Fruit fly (Drosophila melanogaster) whole organism, wandering third instar larva: ENCODE measurements around the gene cu.
A peak's percentile ranks its signal among the peaks of the same experiment; 100 is the strongest.

Experiments used
- Abd-B ChIP-seq: fragments of >200 bp; optimal IDR thresholded peaks from 2 replicates; lab custom pipeline; 2017; ENCODE audit warnings: missing biosample characterization, missing genetic modification characterization
- CG32264 ChIP-seq: fragments of 200-800 bp; sonication (Bioruptor generic); optimal IDR thresholded peaks from 2 replicates; lab custom pipeline; 2016; ENCODE audit warnings: missing biosample characterization, missing genetic modification characterization
- CG9705 ChIP-seq: fragments of 200-800 bp; sonication (Bioruptor generic); optimal IDR thresholded peaks from 2 replicates; lab custom pipeline; 2018; ENCODE audit warnings: missing biosample characterization, mild to moderate bottlenecking, missing genetic modification characterization
- CrebA ChIP-seq: fragments of 200-800 bp; sonication (Bioruptor generic); optimal IDR thresholded peaks from 2 replicates; lab custom pipeline; 2016; ENCODE audit warnings: missing biosample characterization, mild to moderate bottlenecking, missing genetic modification characterization, borderline replicate concordance
- Dfd ChIP-seq: fragments of >200 bp; optimal IDR thresholded peaks from 2 replicates; lab custom pipeline; 2017; ENCODE audit warnings: missing biosample characterization, missing genetic modification characterization
- Dif ChIP-seq: fragments of 200-275, 200-300 bp; sonication (Bioruptor generic); optimal IDR thresholded peaks from 2 replicates; lab custom pipeline; 2018; ENCODE audit warnings: missing biosample characterization, missing genetic modification characterization; ENCODE audit not compliant: partially characterized antibody
- GATAd ChIP-seq: sonication (Bioruptor generic); optimal IDR thresholded peaks from 2 replicates; lab custom pipeline; 2016; ENCODE audit warnings: missing biosample characterization, missing genetic modification characterization
- HLH106 ChIP-seq: fragments of 200-800 bp; optimal IDR thresholded peaks from 3 replicates; lab custom pipeline; 2019; ENCODE audit warnings: missing biosample characterization, mild to moderate bottlenecking, missing genetic modification characterization, moderate library complexity
- Hnf4 ChIP-seq: fragments of 200-800 bp; sonication (Bioruptor generic); optimal IDR thresholded peaks from 2 replicates; lab custom pipeline; 2016; ENCODE audit warnings: missing biosample characterization, mild to moderate bottlenecking, missing genetic modification characterization
- Hr78 ChIP-seq: fragments of >200 bp; optimal IDR thresholded peaks from 2 replicates; lab custom pipeline; 2017; ENCODE audit warnings: missing biosample characterization, missing genetic modification characterization
- Hr83 ChIP-seq: fragments of 200-300 bp; sonication (Bioruptor generic); optimal IDR thresholded peaks from 2 replicates; lab custom pipeline; 2016; ENCODE audit warnings: missing biosample characterization, mild to moderate bottlenecking, missing genetic modification characterization, moderate library complexity; ENCODE audit not compliant: poor library complexity, severe bottlenecking
- Jra ChIP-seq: sonication (Bioruptor generic); optimal IDR thresholded peaks from 2 replicates; lab custom pipeline; 2016; ENCODE audit warnings: missing biosample characterization, missing genetic modification characterization
- Mio ChIP-seq: sonication (Bioruptor generic); optimal IDR thresholded peaks from 2 replicates; lab custom pipeline; 2016; ENCODE audit warnings: missing biosample characterization, missing genetic modification characterization
- Myc ChIP-seq: fragments of >200 bp; optimal IDR thresholded peaks from 2 replicates; lab custom pipeline; 2017
- N ChIP-seq: fragments of >200 bp; optimal IDR thresholded peaks from 2 replicates; lab custom pipeline; 2018; ENCODE audit warnings: missing biosample characterization, missing external identifiers, missing genetic modification characterization
- OdsH ChIP-seq: fragments of 200-800 bp; sonication (Bioruptor generic); optimal IDR thresholded peaks from 2 replicates; lab custom pipeline; 2016; ENCODE audit warnings: missing biosample characterization, mild to moderate bottlenecking, missing genetic modification characterization
- Rel ChIP-seq, 2 experiments: fragments of 200-800 bp; sonication (Bioruptor generic) in 1 of 2; optimal IDR thresholded peaks; 2 replicates in 1 of 2; 3 replicates in 1 of 2; lab custom pipeline; 2016 to 2019; ENCODE audit warnings: mild to moderate bottlenecking in 2 of 2, missing biosample characterization in 2 of 2, missing genetic modification characterization in 2 of 2, moderate library complexity in 1 of 2
- Sp1 ChIP-seq: fragments of 200-800 bp; sonication (Bioruptor generic); optimal IDR thresholded peaks from 3 replicates; lab custom pipeline; 2019; ENCODE audit warnings: missing biosample characterization, mild to moderate bottlenecking, missing genetic modification characterization, moderate library complexity
- Vsx2 ChIP-seq: fragments of 200-300, 225-300 bp; sonication (Bioruptor generic); optimal IDR thresholded peaks from 2 replicates; lab custom pipeline; 2018; ENCODE audit warnings: missing biosample characterization, missing genetic modification characterization; ENCODE audit not compliant: partially characterized antibody
- br ChIP-seq: fragments of 200-800 bp; sonication (Bioruptor generic); optimal IDR thresholded peaks from 2 replicates; lab custom pipeline; 2016; ENCODE audit warnings: missing biosample characterization, missing genetic modification characterization
- brk ChIP-seq: fragments of 200-800 bp; sonication (Bioruptor generic); optimal IDR thresholded peaks from 2 replicates; lab custom pipeline; 2016; ENCODE audit warnings: missing biosample characterization, mild to moderate bottlenecking, missing genetic modification characterization
- dl ChIP-seq, 2 experiments: fragments of 175-275, 200-275 bp in 1 of 2; fragments of 200-275 bp in 1 of 2; sonication (Bioruptor generic); optimal IDR thresholded peaks; lab custom pipeline; 2018; ENCODE audit warnings: mild to moderate bottlenecking in 2 of 2, missing biosample characterization in 2 of 2, missing genetic modification characterization in 2 of 2, moderate library complexity in 2 of 2; ENCODE audit not compliant: partially characterized antibody in 2 of 2, insufficient read depth in 1 of 2
- dmrt93B ChIP-seq: fragments of 200-800 bp; sonication (Bioruptor generic); optimal IDR thresholded peaks from 2 replicates; lab custom pipeline; 2018; ENCODE audit warnings: missing biosample characterization, mild to moderate bottlenecking, missing genetic modification characterization
- dsf ChIP-seq: sonication (Bioruptor generic); optimal IDR thresholded peaks from 2 replicates; lab custom pipeline; 2016; ENCODE audit warnings: missing biosample characterization, missing genetic modification characterization, borderline replicate concordance
- ey ChIP-seq: fragments of 200-800 bp; sonication (Bioruptor generic); optimal IDR thresholded peaks from 2 replicates; lab custom pipeline; 2016; ENCODE audit warnings: missing biosample characterization, missing genetic modification characterization
- foxo ChIP-seq, 2 experiments: fragments of 200-800 bp; sonication (Bioruptor generic); optimal IDR thresholded peaks; 2 replicates in 1 of 2; 3 replicates in 1 of 2; lab custom pipeline; 2016 to 2017; ENCODE audit warnings: missing biosample characterization in 2 of 2, missing genetic modification characterization in 2 of 2
- fru ChIP-seq: fragments of 200-800 bp; sonication (Bioruptor generic); optimal IDR thresholded peaks from 3 replicates; lab custom pipeline; 2016; ENCODE audit warnings: missing biosample characterization, mild to moderate bottlenecking, missing genetic modification characterization
- h ChIP-seq: fragments of 200-800 bp; sonication (Bioruptor generic); optimal IDR thresholded peaks from 3 replicates; lab custom pipeline; 2016; ENCODE audit warnings: missing biosample characterization, mild to moderate bottlenecking, missing genetic modification characterization
- jim ChIP-seq: fragments of 175-275, 200-325 bp; sonication (Bioruptor generic); optimal IDR thresholded peaks from 2 replicates; lab custom pipeline; 2016; ENCODE audit warnings: missing biosample characterization, mild to moderate bottlenecking, missing genetic modification characterization
- lola ChIP-seq: fragments of >200 bp; optimal IDR thresholded peaks from 2 replicates; lab custom pipeline; 2017; ENCODE audit warnings: missing biosample characterization, missing genetic modification characterization
- pan ChIP-seq: fragments of >200 bp; optimal IDR thresholded peaks from 2 replicates; lab custom pipeline; 2017
- psq ChIP-seq: fragments of 200-800 bp; sonication (Bioruptor generic); optimal IDR thresholded peaks from 3 replicates; lab custom pipeline; 2017; ENCODE audit warnings: missing biosample characterization, mild to moderate bottlenecking, missing genetic modification characterization, moderate library complexity
- rgr ChIP-seq: fragments of 200-800 bp; sonication (Bioruptor generic); optimal IDR thresholded peaks from 3 replicates; lab custom pipeline; 2016; ENCODE audit warnings: missing biosample characterization, mild to moderate bottlenecking, missing genetic modification characterization
- sage ChIP-seq: fragments of 200-800 bp; sonication (Bioruptor generic); optimal IDR thresholded peaks from 2 replicates; lab custom pipeline; 2016; ENCODE audit warnings: missing biosample characterization, mild to moderate bottlenecking, missing genetic modification characterization
- sv ChIP-seq: fragments of 200-800 bp; sonication (Bioruptor generic); optimal IDR thresholded peaks from 3 replicates; lab custom pipeline; 2016; ENCODE audit warnings: missing biosample characterization, missing genetic modification characterization
- tai ChIP-seq: sonication (Bioruptor generic); optimal IDR thresholded peaks from 2 replicates; lab custom pipeline; 2016; ENCODE audit warnings: missing biosample characterization, missing genetic modification characterization
- usp ChIP-seq: fragments of >200 bp; optimal IDR thresholded peaks from 2 replicates; lab custom pipeline; 2017; ENCODE audit warnings: missing biosample characterization, missing genetic modification characterization
- woc ChIP-seq: sonication (Bioruptor generic); optimal IDR thresholded peaks from 2 replicates; lab custom pipeline; 2016; ENCODE audit warnings: missing biosample characterization, mild to moderate bottlenecking, missing genetic modification characterization

The cu gene

DNA sequence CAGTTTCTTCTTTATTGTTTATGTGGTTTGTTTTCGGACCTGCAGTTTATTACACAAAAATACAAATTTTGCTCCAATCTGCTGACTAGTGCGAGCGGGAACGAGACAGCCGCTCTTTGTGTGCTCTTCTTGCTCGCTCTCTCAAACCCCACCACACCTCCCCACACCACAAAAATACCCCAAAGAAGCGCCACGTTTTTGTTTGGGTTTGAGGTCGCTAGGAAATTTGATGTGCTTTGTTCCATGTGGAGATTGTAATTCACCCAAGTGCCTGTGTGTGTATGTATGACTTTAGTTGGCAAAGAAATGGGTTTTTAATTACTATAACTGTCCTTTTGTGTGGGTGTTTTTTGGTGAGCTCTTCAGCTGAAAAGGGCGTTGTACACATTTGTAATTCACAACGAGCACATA lies 675 bp downstream of the cu start:
- TF ChIP-seq Dfd (GFP tag; lab: Kevin White, UChicago) (no peak), jim (GFP tag; lab: Kevin White, UChicago) (no peak), Abd-B (no peak), fru (GFP tag; lab: Kevin White, UChicago) (no peak), foxo (GFP tag; optimal IDR thresholded peaks at IDR 0.05; lab: Kevin White, UChicago) (peak in 1 of 2 experiments; percentile 9), OdsH (GFP tag; lab: Kevin White, UChicago) (no peak), dl (GFP tag; optimal IDR thresholded peaks at IDR 0.05; lab: Kevin White, UChicago; ENCODE audit: insufficient read depth in 1 of 2, partially characterized antibody in 2 of 2) (peak; percentile 12 to 53), Sp1 (GFP tag; lab: Kevin White, UChicago) (no peak), ey (GFP tag; lab: Kevin White, UChicago) (no peak), Rel (GFP tag; optimal IDR thresholded peaks at IDR 0.05; lab: Kevin White, UChicago) (no peak), Rel (tag; optimal IDR thresholded peaks at IDR 0.05; lab: Kevin White, UChicago) (peak; percentile 75), woc (peak; percentile 79), HLH106 (peak; percentile 21), Vsx2 (GFP tag; lab: Kevin White, UChicago) (peak; percentile 8), dmrt93B (GFP tag; lab: Kevin White, UChicago) (no peak), Mio (GFP tag; lab: Kevin White, UChicago) (no peak), Hr83 (no peak), GATAd (no peak), brk (GFP tag; lab: Kevin White, UChicago) (no peak), Hnf4 (peak; percentile 5), CG9705 (GFP tag; lab: Kevin White, UChicago) (no peak), pan (lab: Kevin White, UChicago) (no peak), rgr (peak; percentile 21), Hr78 (GFP tag; lab: Kevin White, UChicago) (no peak), lola (GFP tag; lab: Kevin White, UChicago) (no peak), dsf (GFP tag; lab: Kevin White, UChicago) (no peak), N (no peak), Jra (GFP tag; lab: Kevin White, UChicago) (no peak), usp (GFP tag; lab: Kevin White, UChicago) (no peak), sage (GFP tag; lab: Kevin White, UChicago) (no peak), Myc (lab: Kevin White, UChicago) (no peak), sv (GFP tag; lab: Kevin White, UChicago) (no peak), CrebA (GFP tag; lab: Kevin White, UChicago) (peak; percentile 84), h (GFP tag; lab: Kevin White, UChicago) (peak; percentile 29), tai (GFP tag; lab: Kevin White, UChicago) (no peak), CG32264 (GFP tag; lab: Kevin White, UChicago) (no peak), psq (peak; percentile 48), Dif (peak; percentile 19), br (GFP tag; lab: Kevin White, UChicago) (peak; percentile 38)
- TF ChIP-seq, all 38 proteins: peak for 13

DNA sequence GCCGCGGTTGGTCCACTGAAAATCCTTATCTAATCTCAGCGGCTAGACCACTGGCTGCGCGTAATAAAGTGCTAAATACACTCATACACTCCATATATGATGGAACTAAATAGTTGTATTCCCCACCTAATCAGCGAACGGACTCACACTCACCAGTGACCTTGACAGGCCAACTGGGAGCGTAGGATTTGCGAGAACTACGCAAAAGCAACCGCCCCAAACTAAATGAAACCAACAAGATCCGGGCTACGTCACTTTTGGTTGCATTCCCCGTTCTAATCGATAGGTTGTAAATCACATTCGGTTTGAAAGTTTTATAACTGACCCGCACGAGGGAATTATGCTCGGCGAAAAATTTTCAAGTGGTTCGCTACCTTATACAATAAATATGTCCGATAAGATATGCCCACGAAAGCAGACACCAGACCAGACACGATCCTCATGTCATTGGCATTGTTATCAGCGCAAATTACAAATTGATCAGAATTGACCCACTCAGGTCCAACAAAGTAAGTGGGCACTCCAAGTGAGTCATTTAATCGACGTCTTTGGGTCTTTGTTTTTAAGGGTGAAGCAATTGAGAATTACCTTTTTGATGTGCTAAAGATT lies 1.9 kb downstream of the cu start:
- no peak for TF ChIP-seq Rel (GFP tag; optimal IDR thresholded peaks at IDR 0.05; lab: Kevin White, UChicago)
- peak; percentile 47 for TF ChIP-seq Rel (tag; optimal IDR thresholded peaks at IDR 0.05; lab: Kevin White, UChicago)
- no peak for TF ChIP-seq tai (GFP tag; lab: Kevin White, UChicago)
- peak; percentile 36 for TF ChIP-seq h (GFP tag; lab: Kevin White, UChicago)
